Worm (Caenorhabditis elegans) whole organism, L4/young adult: ENCODE results near the gene Y43F8B.10.

Experiments used
- W03F9.2 ChIP-seq: fragments of 150-350 bp; optimal IDR thresholded peaks from 2 replicates; lab custom pipeline; 2014; ENCODE audit warnings: missing biosample characterization, missing genetic modification characterization
- him-1 ChIP-seq: sonication (generic microtip); optimal IDR thresholded peaks from 2 replicates; lab custom pipeline; 2016; ENCODE audit warnings: missing genotype, missing genetic modification reagents, missing genetic modification characterization, missing compliant biosample characterization

- TF ChIP-seq W03F9.2 (tag; lab: Kevin White, UChicago), result no peak
- no peak for TF ChIP-seq him-1 (tag; lab: Kevin White, UChicago)
Observed at ce11 chrV:19468083-19468482, 6.2 kb upstream of the Y43F8B.10 start, which contains the start of gene Y43F8B.12.
